Worm (Caenorhabditis elegans) whole organism, young adult: Measurements from ENCODE around the gene fbxl-1.

ENCODE experiments used
- Y53G8AR.9 ChIP-seq: fragments of 200-800 bp; sonication (Bioruptor generic); conservative IDR thresholded peaks from 2 replicates; pipeline ENCODE4 v1.3.6; 2022; ENCODE audit warnings: missing genetic modification reagents, missing genetic modification characterization, missing compliant biosample characterization
- ztf-28 ChIP-seq: fragments of 200-800 bp; sonication (Bioruptor generic); IDR thresholded peaks from 2 replicates; pipeline ENCODE4 v1.3.6; 2022; ENCODE audit warnings: missing genetic modification reagents, missing genetic modification characterization, missing compliant biosample characterization

ce11 chrIII:8201760-8202159, 25.9 kb upstream of the fbxl-1 start:
- TF ChIP-seq Y53G8AR.9, result no peak
- TF ChIP-seq ztf-28 (GFP tag; lab: Robert Waterston, UW), result no peak
